Worm (Caenorhabditis elegans) whole organism, L4 larva: ENCODE data around the gene F53F1.2.
A peak's percentile ranks its signal among the peaks of the same experiment; 100 is the strongest.

ENCODE experiments used
- D1046.2 ChIP-seq: fragments of 200-800 bp; sonication (Bioruptor generic); IDR thresholded peaks from 2 replicates; pipeline ENCODE4 v1.3.6; 2022; ENCODE audit warnings: missing genetic modification characterization, missing compliant biosample characterization
- F26F4.8 ChIP-seq: fragments of 200-800 bp; sonication (Bioruptor generic); conservative IDR thresholded peaks from 2 replicates; pipeline ENCODE4 v1.3.6; 2022; ENCODE audit warnings: missing genetic modification characterization, missing compliant biosample characterization
- F44E2.7 ChIP-seq: fragments of 200-800 bp; sonication (Bioruptor generic); IDR thresholded peaks from 2 replicates; pipeline ENCODE4 v2.1.2; 2022; ENCODE audit warnings: missing genetic modification characterization, missing compliant biosample characterization
- Y105C5A.15 ChIP-seq: fragments of 200-800 bp; sonication (Bioruptor generic); IDR thresholded peaks from 2 replicates; pipeline ENCODE4 v1.3.6; 2022; ENCODE audit warnings: missing genetic modification characterization, missing compliant biosample characterization
- Y5F2A.4 ChIP-seq: fragments of 200-800 bp; sonication (Bioruptor generic); optimal IDR thresholded peaks from 2 replicates; lab custom pipeline; 2018; ENCODE audit warnings: mild to moderate bottlenecking, missing genetic modification characterization, missing compliant biosample characterization
- aha-1 ChIP-seq: fragments of 150-350 bp; peaks from one replicate; lab custom pipeline; 2014; ENCODE audit warnings: missing biosample characterization, missing genetic modification characterization
- aly-2 ChIP-seq: sonication (generic microtip); optimal IDR thresholded peaks from 2 replicates; lab custom pipeline; 2018; ENCODE audit warnings: missing biosample characterization, missing genetic modification characterization
- ama-1 ChIP-seq: fragments of 150-350 bp; optimal IDR thresholded peaks from 2 replicates; lab custom pipeline; 2014; ENCODE audit warnings: inconsistent platforms, mixed read lengths
- ceh-28 ChIP-seq: fragments of 150-350 bp; optimal IDR thresholded peaks from 2 replicates; lab custom pipeline; 2014; ENCODE audit warnings: missing biosample characterization, missing genetic modification reagents, missing genetic modification characterization
- ceh-44 ChIP-seq: fragments of 200-800 bp; sonication (Bioruptor generic); IDR thresholded peaks from 2 replicates; pipeline ENCODE4 v1.3.6; 2022; ENCODE audit warnings: missing genetic modification reagents, missing genetic modification characterization, missing compliant biosample characterization
- ceh-82 ChIP-seq: sonication (generic microtip); optimal IDR thresholded peaks from 2 replicates; lab custom pipeline; 2017; ENCODE audit warnings: missing biosample characterization, missing genetic modification characterization
- cey-2 ChIP-seq: sonication (generic microtip); optimal IDR thresholded peaks from 3 replicates; lab custom pipeline; 2017; ENCODE audit warnings: missing genetic modification characterization, mild to moderate bottlenecking, missing compliant biosample characterization, antibody characterized with exemption, borderline replicate concordance; ENCODE audit not compliant: insufficient read depth
- daf-12 ChIP-seq: fragments of 150-350 bp; optimal IDR thresholded peaks from 2 replicates; lab custom pipeline; 2014; ENCODE audit warnings: missing biosample characterization, missing genetic modification reagents, missing genetic modification characterization
- daf-8 ChIP-seq: fragments of 200-800 bp; sonication (Bioruptor generic); IDR thresholded peaks from 2 replicates; pipeline ENCODE4 v1.3.6; 2022; ENCODE audit warnings: missing genetic modification characterization, missing compliant biosample characterization
- dmd-6 ChIP-seq: fragments of 200-800 bp; sonication (Bioruptor generic); IDR thresholded peaks from 2 replicates; pipeline ENCODE4 v1.3.6; 2022; ENCODE audit warnings: missing genetic modification reagents, missing genetic modification characterization, missing compliant biosample characterization
- dmd-9 ChIP-seq: fragments of 200-800 bp; sonication (Bioruptor generic); IDR thresholded peaks from 2 replicates; pipeline ENCODE4 v1.3.6; 2022; ENCODE audit warnings: missing genetic modification reagents, missing genetic modification characterization, missing compliant biosample characterization
- dpl-1 ChIP-seq: fragments of 150-350 bp; optimal IDR thresholded peaks from 2 replicates; lab custom pipeline; 2014; ENCODE audit warnings: missing biosample characterization, missing genetic modification reagents, missing genetic modification characterization
- dve-1 ChIP-seq: sonication (generic microtip); optimal IDR thresholded peaks from 2 replicates; lab custom pipeline; 2017; ENCODE audit warnings: antibody characterized with exemption, mild to moderate bottlenecking, missing genetic modification characterization, missing compliant biosample characterization; ENCODE audit not compliant: insufficient read depth
- gei-8 ChIP-seq: fragments of 200-800 bp; sonication (Bioruptor generic); optimal IDR thresholded peaks from 2 replicates; lab custom pipeline; 2018; ENCODE audit warnings: mild to moderate bottlenecking, missing genetic modification characterization, missing compliant biosample characterization
- hlh-11 ChIP-seq: fragments of 200-800 bp; sonication (Bioruptor generic); optimal IDR thresholded peaks from 2 replicates; lab custom pipeline; 2018; ENCODE audit warnings: mild to moderate bottlenecking, missing genetic modification characterization, missing compliant biosample characterization
- hlh-30 ChIP-seq: sonication (generic microtip); optimal IDR thresholded peaks from 2 replicates; lab custom pipeline; 2017; ENCODE audit warnings: antibody characterized with exemption, mild to moderate bottlenecking, missing genetic modification characterization, missing compliant biosample characterization; ENCODE audit not compliant: insufficient read depth
- lin-15B ChIP-seq: fragments of 150-350 bp; sonication (generic microtip); optimal IDR thresholded peaks from 3 replicates; lab custom pipeline; 2014; ENCODE audit warnings: missing biosample characterization, missing genetic modification characterization
- lin-29 ChIP-seq: fragments of 200-800 bp; sonication (Bioruptor generic); IDR thresholded peaks from 2 replicates; pipeline ENCODE4 v1.3.6; 2022; ENCODE audit warnings: missing genetic modification reagents, missing genetic modification characterization, missing compliant biosample characterization
- lir-3 ChIP-seq: sonication (generic microtip); optimal IDR thresholded peaks from 2 replicates; lab custom pipeline; 2016; ENCODE audit warnings: mild to moderate bottlenecking, missing genetic modification characterization, missing compliant biosample characterization
- madf-5 ChIP-seq, 2 experiments: fragments of 200-800 bp; sonication (Bioruptor generic); IDR thresholded peaks; 2 replicates each; pipeline ENCODE4 v1.3.6; 2022; ENCODE audit warnings: missing compliant biosample characterization in 2 of 2, missing genetic modification characterization in 2 of 2
- mdl-1 ChIP-seq, 2 experiments: fragments of 150-350 bp in 1 of 2; sonication (generic microtip) in 1 of 2; optimal IDR thresholded peaks; 2 replicates each; lab custom pipeline; 2014 to 2017; ENCODE audit warnings: missing biosample characterization in 2 of 2, missing genetic modification characterization in 2 of 2
- mdt-29 ChIP-seq: fragments of 200-800 bp; sonication (Bioruptor generic); IDR thresholded peaks from 2 replicates; pipeline ENCODE4 v1.3.6; 2022; ENCODE audit warnings: missing genetic modification reagents, missing genetic modification characterization, missing compliant biosample characterization
- mxl-3 ChIP-seq: fragments of 200-800 bp; sonication (Bioruptor generic); optimal IDR thresholded peaks from 2 replicates; lab custom pipeline; 2018; ENCODE audit warnings: mild to moderate bottlenecking, missing genetic modification characterization, missing compliant biosample characterization
- nhr-10 ChIP-seq: fragments of 150-350 bp; optimal IDR thresholded peaks from 2 replicates; lab custom pipeline; 2014; ENCODE audit warnings: missing biosample characterization, missing genetic modification characterization
- nhr-102 ChIP-seq: sonication (generic microtip); optimal IDR thresholded peaks from 2 replicates; lab custom pipeline; 2016; ENCODE audit warnings: mild to moderate bottlenecking, missing genetic modification characterization, moderate library complexity, missing compliant biosample characterization
- nhr-11 ChIP-seq: fragments of 150-350 bp; optimal IDR thresholded peaks from 2 replicates; lab custom pipeline; 2014; ENCODE audit warnings: missing biosample characterization, missing genetic modification characterization
- nhr-25 ChIP-seq: sonication (generic microtip); optimal IDR thresholded peaks from 2 replicates; lab custom pipeline; 2017; ENCODE audit warnings: missing genetic modification characterization, mild to moderate bottlenecking, missing compliant biosample characterization, antibody characterized with exemption, moderate library complexity, borderline replicate concordance; ENCODE audit not compliant: insufficient read depth
- nhr-41 ChIP-seq: fragments of 200-800 bp; sonication (Bioruptor generic); IDR thresholded peaks from 2 replicates; pipeline ENCODE4 v1.3.6; 2022; ENCODE audit warnings: missing genetic modification reagents, missing genetic modification characterization, missing compliant biosample characterization
- nhr-48 ChIP-seq: sonication (generic microtip); optimal IDR thresholded peaks from 2 replicates; lab custom pipeline; 2016; ENCODE audit warnings: mild to moderate bottlenecking, missing genetic modification characterization, missing compliant biosample characterization
- nhr-6 ChIP-seq: fragments of 150-350 bp; optimal IDR thresholded peaks from 2 replicates; lab custom pipeline; 2014; ENCODE audit warnings: missing biosample characterization, missing genetic modification characterization
- nhr-77 ChIP-seq: fragments of 150-350 bp; optimal IDR thresholded peaks from 2 replicates; lab custom pipeline; 2014; ENCODE audit warnings: missing biosample characterization, missing genetic modification characterization
- php-3 ChIP-seq: fragments of 200-800 bp; sonication (Bioruptor generic); IDR thresholded peaks from 2 replicates; pipeline ENCODE4 v1.3.6; 2022; ENCODE audit warnings: missing genetic modification reagents, missing genetic modification characterization, missing compliant biosample characterization
- pqm-1 ChIP-seq: sonication (generic microtip); optimal IDR thresholded peaks from 2 replicates; lab custom pipeline; 2017; ENCODE audit warnings: missing biosample characterization, missing genetic modification characterization
- rbr-2 ChIP-seq: sonication (generic microtip); optimal IDR thresholded peaks from 2 replicates; lab custom pipeline; 2016; ENCODE audit warnings: missing genotype, missing genetic modification characterization, missing compliant biosample characterization
- saeg-2 ChIP-seq: fragments of 200-800 bp; sonication (Bioruptor generic); IDR thresholded peaks from 2 replicates; pipeline ENCODE4 v1.3.6; 2022; ENCODE audit warnings: missing genetic modification reagents, missing genetic modification characterization, missing compliant biosample characterization
- snpc-4 ChIP-seq: fragments of 150-350 bp; optimal IDR thresholded peaks from 2 replicates; lab custom pipeline; 2014; ENCODE audit warnings: missing biosample characterization, missing genetic modification characterization
- tag-97 ChIP-seq: fragments of 200-800 bp; sonication (Bioruptor generic); IDR thresholded peaks from 2 replicates; pipeline ENCODE4 v1.3.6; 2022; ENCODE audit warnings: missing genetic modification characterization, missing compliant biosample characterization
- tra-1 ChIP-seq: fragments of 200-800 bp; sonication (Bioruptor generic); IDR thresholded peaks from 2 replicates; pipeline ENCODE4 v1.3.6; 2022; ENCODE audit warnings: missing genetic modification reagents, missing genetic modification characterization, missing compliant biosample characterization
- unc-130 ChIP-seq: sonication (generic microtip); optimal IDR thresholded peaks from 2 replicates; lab custom pipeline; 2016; ENCODE audit warnings: missing genetic modification reagents, missing genetic modification characterization, missing compliant biosample characterization
- unc-62 ChIP-seq, 3 experiments: fragments of 150-350 bp in 1 of 3; sonication (generic microtip); optimal IDR thresholded peaks in 2 of 3; peaks in 1 of 3; 1 replicate in 1 of 3; 2 replicates in 2 of 3; lab custom pipeline; 2014 to 2017; ENCODE audit warnings: missing biosample characterization in 3 of 3, missing genetic modification characterization in 3 of 3, missing genetic modification reagents in 3 of 3, missing genotype in 1 of 3
- vab-7 ChIP-seq: fragments of 200-800 bp; sonication (Bioruptor generic); IDR thresholded peaks from 2 replicates; pipeline ENCODE4 v1.3.6; 2022; ENCODE audit warnings: missing genetic modification reagents, missing genetic modification characterization, missing compliant biosample characterization
- zfp-2 ChIP-seq: sonication (generic microtip); optimal IDR thresholded peaks from 2 replicates; lab custom pipeline; 2016; ENCODE audit warnings: mild to moderate bottlenecking, missing genetic modification characterization, missing compliant biosample characterization
- zip-2 ChIP-seq: fragments of 150-350 bp; optimal IDR thresholded peaks from 2 replicates; lab custom pipeline; 2014; ENCODE audit warnings: missing biosample characterization, missing genetic modification characterization
- ztf-11 ChIP-seq: fragments of 150-350 bp; optimal IDR thresholded peaks from 2 replicates; lab custom pipeline; 2014; ENCODE audit warnings: missing biosample characterization, missing genetic modification characterization
- ztf-7 ChIP-seq: fragments of 150-350 bp; optimal IDR thresholded peaks from 2 replicates; lab custom pipeline; 2014; ENCODE audit warnings: missing biosample characterization, missing genetic modification characterization

Gene F53F1.2

DNA sequence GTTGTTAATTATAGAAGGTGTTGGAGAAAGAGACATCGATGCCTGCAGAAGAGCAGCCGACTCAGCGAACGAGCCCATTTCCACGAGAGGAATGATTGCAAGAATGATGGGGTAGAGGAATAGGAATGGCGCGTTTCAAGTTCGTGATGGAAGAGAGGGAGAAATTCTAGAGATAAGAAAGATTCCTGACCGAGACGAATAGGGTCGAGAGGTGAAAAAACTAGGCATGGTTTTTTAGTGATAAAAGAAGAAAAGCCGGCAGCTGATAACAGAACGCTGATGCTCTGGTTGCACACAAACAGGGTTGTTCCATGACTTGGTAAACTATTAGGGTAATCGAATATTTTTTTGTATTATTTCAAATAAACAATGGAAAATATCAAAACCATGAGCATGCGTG, 33.8 kb upstream of the F53F1.2 start (continued):
- TF ChIP-seq lin-29 (GFP tag; lab: Robert Waterston, UW) (no peak), madf-5 (GFP tag; IDR thresholded peaks at IDR 0.05; lab: Robert Waterston, UW) (no peak), dve-1 (tag; lab: Kevin White, UChicago) (peak; percentile 64), saeg-2 (GFP tag; lab: Robert Waterston, UW) (no peak), mdt-29 (GFP tag; lab: Robert Waterston, UW) (no peak), nhr-25 (tag; lab: Kevin White, UChicago) (no peak), dpl-1 (GFP tag; lab: Kevin White, UChicago) (no peak), tag-97 (GFP tag; lab: Robert Waterston, UW) (no peak), F26F4.8 (no peak), zip-2 (tag; lab: Kevin White, UChicago) (no peak), nhr-102 (tag; lab: Kevin White, UChicago) (peak; percentile 14), snpc-4 (no peak), gei-8 (GFP tag; lab: Kevin White, UChicago) (no peak), aly-2 (tag; lab: Kevin White, UChicago) (no peak), lir-3 (tag; lab: Kevin White, UChicago) (no peak), ceh-82 (tag; lab: Kevin White, UChicago) (no peak), aha-1 (tag; lab: Kevin White, UChicago) (peak; percentile 44), unc-62 (GFP tag; optimal IDR thresholded peaks at IDR 0.05 in 1 of 2; lab: Kevin White, UChicago) (no peak), unc-62 (tag; optimal IDR thresholded peaks at IDR 0.05; lab: Kevin White, UChicago) (no peak), unc-130 (GFP tag; lab: Kevin White, UChicago) (no peak), ama-1 (lab: Kevin White, UChicago) (no peak), mdl-1 (tag; optimal IDR thresholded peaks at IDR 0.05; lab: Kevin White, UChicago) (peak in 1 of 2 experiments; percentile 49), nhr-41 (GFP tag; lab: Robert Waterston, UW) (peak; percentile 42; the same call in 1 of the 2 replicates), cey-2 (tag; lab: Kevin White, UChicago) (no peak), rbr-2 (tag; lab: Kevin White, UChicago) (no peak), zfp-2 (tag; lab: Kevin White, UChicago) (no peak), vab-7 (GFP tag; lab: Robert Waterston, UW) (no peak), ztf-7 (tag; lab: Kevin White, UChicago) (no peak)

DNA sequence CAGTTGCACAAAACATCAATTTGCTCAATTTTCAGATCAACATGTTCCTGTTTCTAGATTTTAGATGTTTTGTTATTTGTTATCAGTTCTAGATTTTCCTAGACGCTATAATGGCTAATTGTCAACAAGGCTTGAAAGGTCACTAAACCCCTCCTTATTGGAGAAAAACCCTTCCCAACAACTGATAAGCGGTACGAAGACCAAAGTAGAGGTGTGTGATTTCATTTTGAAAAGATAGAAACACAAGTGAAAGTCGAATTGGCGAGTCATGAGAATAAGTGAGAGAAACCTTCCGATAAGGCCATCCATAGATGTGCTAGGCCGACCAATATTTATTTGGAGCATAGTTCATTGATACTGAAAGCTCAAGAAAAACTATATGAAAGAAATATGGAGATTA, 33.0 kb upstream of the F53F1.2 start:
- TF ChIP-seq mxl-3 (GFP tag; lab: Kevin White, UChicago), result no peak
- TF ChIP-seq Y5F2A.4, result no peak
- TF ChIP-seq D1046.2, result no peak
- no peak for TF ChIP-seq nhr-11 (tag; lab: Kevin White, UChicago)
- TF ChIP-seq ztf-11 (tag; lab: Kevin White, UChicago), result no peak
- TF ChIP-seq daf-12 (tag; lab: Kevin White, UChicago), result no peak
- TF ChIP-seq nhr-77 (tag; lab: Kevin White, UChicago), result peak; percentile 70
- no peak for TF ChIP-seq Y105C5A.15 (GFP tag; lab: Robert Waterston, UW)
- peak; percentile 95 for TF ChIP-seq dve-1 (tag; lab: Kevin White, UChicago)
- TF ChIP-seq nhr-48 (tag; lab: Kevin White, UChicago), result peak; percentile 57
- TF ChIP-seq dmd-6 (GFP tag; lab: Robert Waterston, UW), result peak; percentile 81
- TF ChIP-seq hlh-11 (tag; lab: Kevin White, UChicago), result peak; percentile 88
- no peak for TF ChIP-seq ceh-28
- no peak for TF ChIP-seq dmd-9
- no peak for TF ChIP-seq F44E2.7 (GFP tag; lab: Robert Waterston, UW)
- peak; percentile 58; the same call in 1 of the 2 replicates for TF ChIP-seq tra-1 (GFP tag; lab: Robert Waterston, UW)
- TF ChIP-seq nhr-6 (tag; lab: Kevin White, UChicago), result peak; percentile 97
- peak; percentile 74 for TF ChIP-seq hlh-30 (tag; lab: Kevin White, UChicago)
- TF ChIP-seq pqm-1 (tag; lab: Kevin White, UChicago), result peak; percentile 89
- TF ChIP-seq daf-8 (GFP tag; lab: Robert Waterston, UW), result no peak
- no peak for TF ChIP-seq ceh-44 (GFP tag; lab: Robert Waterston, UW)
- TF ChIP-seq tag-97 (GFP tag; lab: Robert Waterston, UW), result no peak
- peak; percentile 5 for TF ChIP-seq ama-1 (lab: Kevin White, UChicago)
- TF ChIP-seq lin-15B (tag; lab: Kevin White, UChicago), result no peak
- TF ChIP-seq aha-1 (tag; lab: Kevin White, UChicago), result no peak
- peak; percentile 69 for TF ChIP-seq php-3 (GFP tag; lab: Robert Waterston, UW)
- TF ChIP-seq nhr-41 (GFP tag; lab: Robert Waterston, UW), result peak; percentile 70; the same call in 1 of the 2 replicates
- TF ChIP-seq nhr-10 (tag; lab: Kevin White, UChicago), result peak; percentile 70
- peak; percentile 50 for TF ChIP-seq nhr-102 (tag; lab: Kevin White, UChicago)
